Worm (Caenorhabditis elegans) whole organism, late embryonic: ENCODE measurements around the gene D1086.18.

Source experiments
- C38D4.7 ChIP-seq: fragments of 200-800 bp; sonication (Bioruptor generic); optimal IDR thresholded peaks from 2 replicates; lab custom pipeline; 2018; ENCODE audit warnings: mild to moderate bottlenecking, missing genetic modification characterization, moderate library complexity, missing compliant biosample characterization
- F13H6.1 ChIP-seq: sonication (generic microtip); optimal IDR thresholded peaks from 2 replicates; lab custom pipeline; 2016; ENCODE audit warnings: missing genetic modification characterization, missing compliant biosample characterization
- K02D7.2 ChIP-seq: sonication (generic microtip); optimal IDR thresholded peaks from 2 replicates; lab custom pipeline; 2017; ENCODE audit warnings: mild to moderate bottlenecking, missing genetic modification characterization, missing compliant biosample characterization
- Y22D7AL.16 ChIP-seq: sonication (generic microtip); optimal IDR thresholded peaks from 2 replicates; lab custom pipeline; 2016; ENCODE audit warnings: missing genetic modification characterization, missing compliant biosample characterization
- ahr-1 ChIP-seq: sonication (generic microtip); optimal IDR thresholded peaks from 2 replicates; lab custom pipeline; 2016; ENCODE audit warnings: missing genetic modification characterization, missing compliant biosample characterization
- ama-1 ChIP-seq: fragments of 150-350 bp; optimal IDR thresholded peaks from 2 replicates; lab custom pipeline; 2014
- ceh-14 ChIP-seq: sonication (generic microtip); optimal IDR thresholded peaks from 2 replicates; lab custom pipeline; 2016; ENCODE audit warnings: missing genotype, missing genetic modification characterization, missing compliant biosample characterization
- ceh-19 ChIP-seq: fragments of 200-800 bp; sonication (Bioruptor generic); optimal IDR thresholded peaks from 2 replicates; lab custom pipeline; 2018; ENCODE audit warnings: mild to moderate bottlenecking, missing genetic modification characterization, missing compliant biosample characterization
- ceh-2 ChIP-seq: sonication (generic microtip); optimal IDR thresholded peaks from 2 replicates; lab custom pipeline; 2016; ENCODE audit warnings: missing genotype, missing genetic modification characterization, missing compliant biosample characterization
- ceh-31 ChIP-seq: sonication (generic microtip); optimal IDR thresholded peaks from 2 replicates; lab custom pipeline; 2016; ENCODE audit warnings: missing genetic modification characterization, missing compliant biosample characterization
- ceh-34 ChIP-seq: sonication (generic microtip); optimal IDR thresholded peaks from 2 replicates; lab custom pipeline; 2016; ENCODE audit warnings: mild to moderate bottlenecking, missing genetic modification characterization, missing compliant biosample characterization
- che-1 ChIP-seq: sonication (generic microtip); optimal IDR thresholded peaks from 2 replicates; lab custom pipeline; 2016; ENCODE audit warnings: mild to moderate bottlenecking, missing genetic modification characterization, missing compliant biosample characterization
- dmd-4 ChIP-seq: sonication (generic microtip); optimal IDR thresholded peaks from 2 replicates; lab custom pipeline; 2016; ENCODE audit warnings: borderline replicate concordance, missing genetic modification characterization, missing compliant biosample characterization
- elt-2 ChIP-seq: sonication (generic microtip); optimal IDR thresholded peaks from 2 replicates; lab custom pipeline; 2016; ENCODE audit warnings: missing genetic modification reagents, missing genetic modification characterization, missing compliant biosample characterization
- elt-4 ChIP-seq: sonication (generic microtip); optimal IDR thresholded peaks from 2 replicates; lab custom pipeline; 2016; ENCODE audit warnings: missing genetic modification characterization, missing compliant biosample characterization
- ets-4 ChIP-seq: sonication (generic microtip); optimal IDR thresholded peaks from 2 replicates; lab custom pipeline; 2016; ENCODE audit warnings: missing genetic modification characterization, missing compliant biosample characterization
- eyg-1 ChIP-seq: sonication (generic microtip); optimal IDR thresholded peaks from 2 replicates; lab custom pipeline; 2016; ENCODE audit warnings: missing genotype, missing genetic modification characterization, missing compliant biosample characterization
- fkh-10 ChIP-seq: fragments of 150-350 bp; optimal IDR thresholded peaks from 2 replicates; lab custom pipeline; 2014; ENCODE audit warnings: missing biosample characterization, missing genetic modification reagents, missing genetic modification characterization
- fkh-6 ChIP-seq: sonication (generic microtip); optimal IDR thresholded peaks from 2 replicates; lab custom pipeline; 2016; ENCODE audit warnings: missing genetic modification characterization, missing compliant biosample characterization
- hlh-15 ChIP-seq: sonication (generic microtip); optimal IDR thresholded peaks from 2 replicates; lab custom pipeline; 2016; ENCODE audit warnings: missing genetic modification characterization, missing compliant biosample characterization
- hlh-30 ChIP-seq: sonication (generic microtip); optimal IDR thresholded peaks from 2 replicates; lab custom pipeline; 2017; ENCODE audit warnings: antibody characterized with exemption, missing genetic modification characterization, missing compliant biosample characterization; ENCODE audit not compliant: insufficient read depth
- hlh-6 ChIP-seq: sonication (generic microtip); optimal IDR thresholded peaks from 2 replicates; lab custom pipeline; 2016; ENCODE audit warnings: missing genotype, missing genetic modification characterization, missing compliant biosample characterization
- hlh-8 ChIP-seq: sonication (generic microtip); optimal IDR thresholded peaks from 2 replicates; lab custom pipeline; 2016; ENCODE audit warnings: missing genotype, missing genetic modification characterization, missing compliant biosample characterization
- madf-2 ChIP-seq: sonication (generic microtip); optimal IDR thresholded peaks from 2 replicates; lab custom pipeline; 2017; ENCODE audit warnings: missing genetic modification characterization, missing compliant biosample characterization
- mec-3 ChIP-seq: sonication (generic microtip); optimal IDR thresholded peaks from 2 replicates; lab custom pipeline; 2016; ENCODE audit warnings: borderline replicate concordance, missing genetic modification characterization, missing compliant biosample characterization
- nhr-11 ChIP-seq: fragments of 150-350 bp; optimal IDR thresholded peaks from 2 replicates; lab custom pipeline; 2014; ENCODE audit warnings: missing biosample characterization, missing genetic modification characterization
- pag-3 ChIP-seq: sonication (generic microtip); optimal IDR thresholded peaks from 2 replicates; lab custom pipeline; 2016; ENCODE audit warnings: missing compliant biosample characterization, missing genetic modification characterization, borderline replicate concordance
- pax-1 ChIP-seq: fragments of 150-350 bp; optimal IDR thresholded peaks from 2 replicates; lab custom pipeline; 2014; ENCODE audit warnings: missing biosample characterization, missing genetic modification characterization
- pqm-1 ChIP-seq: sonication (generic microtip); optimal IDR thresholded peaks from 2 replicates; lab custom pipeline; 2016; ENCODE audit warnings: missing genetic modification characterization, missing compliant biosample characterization
- rnt-1 ChIP-seq: sonication (generic microtip); optimal IDR thresholded peaks from 2 replicates; lab custom pipeline; 2016; ENCODE audit warnings: missing genetic modification characterization, missing compliant biosample characterization
- sdc-2 ChIP-seq: sonication (generic microtip); optimal IDR thresholded peaks from 2 replicates; lab custom pipeline; 2016; ENCODE audit warnings: missing genotype, missing genetic modification characterization, missing compliant biosample characterization
- sox-4 ChIP-seq: sonication (generic microtip); optimal IDR thresholded peaks from 2 replicates; lab custom pipeline; 2017; ENCODE audit warnings: mild to moderate bottlenecking, missing genetic modification characterization, inconsistent platforms, missing compliant biosample characterization
- tbx-7 ChIP-seq: sonication (generic microtip); optimal IDR thresholded peaks from 2 replicates; lab custom pipeline; 2016; ENCODE audit warnings: missing genotype, missing genetic modification characterization, missing compliant biosample characterization
- ttx-3 ChIP-seq: sonication (generic microtip); optimal IDR thresholded peaks from 2 replicates; lab custom pipeline; 2016; ENCODE audit warnings: missing genetic modification reagents, missing genetic modification characterization, missing compliant biosample characterization
- unc-42 ChIP-seq: sonication (generic microtip); optimal IDR thresholded peaks from 2 replicates; lab custom pipeline; 2016; ENCODE audit warnings: missing genotype, missing genetic modification characterization, missing compliant biosample characterization
- zip-5 ChIP-seq: sonication (generic microtip); optimal IDR thresholded peaks from 2 replicates; lab custom pipeline; 2016; ENCODE audit warnings: missing genetic modification characterization, missing compliant biosample characterization
- ztf-16 ChIP-seq: sonication (generic microtip); optimal IDR thresholded peaks from 2 replicates; lab custom pipeline; 2017; ENCODE audit warnings: missing genetic modification characterization, missing compliant biosample characterization

The D1086.18 gene

DNA sequence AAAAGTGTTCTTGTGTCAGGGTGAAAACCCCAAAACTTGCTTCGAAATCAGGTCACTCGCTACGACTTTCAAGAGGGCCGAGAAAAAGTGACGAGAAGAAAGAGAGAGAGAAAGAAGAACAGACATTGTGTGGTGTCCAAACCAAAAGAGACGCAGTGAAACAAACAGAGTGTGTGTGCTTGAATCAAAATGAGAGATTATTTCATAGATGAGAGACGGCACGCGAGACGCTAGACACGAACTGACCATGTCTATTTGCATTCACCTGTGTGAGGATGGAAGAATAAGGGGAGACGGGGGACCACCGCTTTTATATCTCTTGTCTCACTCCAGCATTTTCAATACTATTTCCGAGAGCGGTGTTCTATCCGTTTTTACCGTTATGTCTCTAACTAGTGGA is 50.5 kb downstream of the D1086.18 start (continued):
- TF ChIP-seq ztf-16 (tag; lab: Kevin White, UChicago), result no peak
- TF ChIP-seq tbx-7, result no peak
- TF ChIP-seq C38D4.7, result no peak
- peak; percentile 38 for TF ChIP-seq ceh-34 (tag; lab: Kevin White, UChicago)
- peak; percentile 56 for TF ChIP-seq elt-2
- peak; percentile 39 for TF ChIP-seq ets-4
- TF ChIP-seq hlh-6, result no peak
- no peak for TF ChIP-seq mec-3 (tag; lab: Kevin White, UChicago)
- no peak for TF ChIP-seq ama-1
- peak; percentile 46 for TF ChIP-seq hlh-30
- TF ChIP-seq dmd-4 (tag; lab: Kevin White, UChicago), result no peak
- no peak for TF ChIP-seq hlh-8 (tag; lab: Kevin White, UChicago)
- TF ChIP-seq ceh-14 (tag; lab: Kevin White, UChicago), result no peak
- peak; percentile 67 for TF ChIP-seq ceh-19 (GFP tag; lab: Kevin White, UChicago)
- no peak for TF ChIP-seq sox-4
- no peak for TF ChIP-seq K02D7.2 (tag; lab: Kevin White, UChicago)
- TF ChIP-seq nhr-11 (tag; lab: Kevin White, UChicago), result no peak
- no peak for TF ChIP-seq sdc-2 (tag; lab: Kevin White, UChicago)
- TF ChIP-seq ahr-1, result no peak
- TF ChIP-seq zip-5 (tag; lab: Kevin White, UChicago), result peak; percentile 13
- TF ChIP-seq rnt-1, result peak; percentile 56
- peak; percentile 34 for TF ChIP-seq ceh-2 (tag; lab: Kevin White, UChicago)
- no peak for TF ChIP-seq fkh-10 (GFP tag; lab: Kevin White, UChicago)
- no peak for TF ChIP-seq fkh-6 (tag; lab: Kevin White, UChicago)
- peak; percentile 1 for TF ChIP-seq unc-42 (tag; lab: Kevin White, UChicago)
- TF ChIP-seq elt-4 (tag; lab: Kevin White, UChicago), result no peak
- no peak for TF ChIP-seq pqm-1 (tag; lab: Kevin White, UChicago)
- peak; percentile 72 for TF ChIP-seq F13H6.1 (tag; lab: Kevin White, UChicago)
- peak; percentile 74 for TF ChIP-seq pax-1 (tag; lab: Kevin White, UChicago)
- no peak for TF ChIP-seq madf-2
- TF ChIP-seq pag-3 (tag; lab: Kevin White, UChicago), result no peak
- no peak for TF ChIP-seq ttx-3
- TF ChIP-seq che-1 (tag; lab: Kevin White, UChicago), result no peak
- peak; percentile 82 for TF ChIP-seq ceh-31 (tag; lab: Kevin White, UChicago)
- no peak for TF ChIP-seq eyg-1 (tag; lab: Kevin White, UChicago)
- TF ChIP-seq Y22D7AL.16 (tag; lab: Kevin White, UChicago), result no peak
- TF ChIP-seq hlh-15 (tag; lab: Kevin White, UChicago), result no peak
